Worm (Caenorhabditis elegans): ENCODE data around the gene ndus-8.

ndus-8 gene

ce11 chrIII:7184022-7184421 lies 50.0 kb downstream of the ndus-8 start, which contains the start of gene yju-2 (continued):
- no peak for TF ChIP-seq rcor-1 (GFP tag; IDR thresholded peaks at IDR 0.05)
- no peak for TF ChIP-seq F22D6.2 (tag; optimal IDR thresholded peaks at IDR 0.05)
- TF ChIP-seq C06A6.2 (GFP tag; conservative IDR thresholded peaks at IDR 0.05): no peak
- TF ChIP-seq let-607 (tag; optimal IDR thresholded peaks at IDR 0.05): no peak
- TF ChIP-seq madf-8 (GFP tag; conservative IDR thresholded peaks at IDR 0.05): no peak
- no peak for TF ChIP-seq T07F8.4 (tag; optimal IDR thresholded peaks at IDR 0.05)
- no peak for TF ChIP-seq ceh-27 (GFP tag; optimal IDR thresholded peaks at IDR 0.05)
- TF ChIP-seq attf-3 (GFP tag; conservative IDR thresholded peaks at IDR 0.05): no peak
- TF ChIP-seq C17E4.6 (GFP tag; IDR thresholded peaks at IDR 0.05): no peak
- TF ChIP-seq chd-7 (tag; optimal IDR thresholded peaks at IDR 0.05): no peak
- no peak for TF ChIP-seq F57C9.4 (tag; optimal IDR thresholded peaks at IDR 0.05)
- no peak for TF ChIP-seq hsf-1 (GFP tag; IDR thresholded peaks at IDR 0.05)
- TF ChIP-seq tbp1 (GFP tag; optimal IDR thresholded peaks at IDR 0.05): peak; percentile 11
- TF ChIP-seq ztf-26 (tag; optimal IDR thresholded peaks at IDR 0.05): no peak
- no peak for TF ChIP-seq nhr-120 (GFP tag; IDR thresholded peaks at IDR 0.05)
- TF ChIP-seq ceh-79 (tag; optimal IDR thresholded peaks at IDR 0.05): no peak
- TF ChIP-seq gei-17 (GFP tag; optimal IDR thresholded peaks at IDR 0.05): no peak
- no peak for TF ChIP-seq pbrm-1 (GFP tag; IDR thresholded peaks at IDR 0.05)
- TF ChIP-seq ztf-25 (GFP tag; IDR thresholded peaks at IDR 0.05): no peak
- no peak for TF ChIP-seq bed-1 (GFP tag; IDR thresholded peaks at IDR 0.05)
- TF ChIP-seq ekl-4 (GFP tag; IDR thresholded peaks at IDR 0.05): no peak
- TF ChIP-seq snpc-4 (GFP tag; optimal IDR thresholded peaks at IDR 0.05): peak; percentile 31
- TF ChIP-seq snpc-4 (tag; optimal IDR thresholded peaks at IDR 0.05): peak in 2 of 4 experiments; percentile 38 to 41
- no peak for TF ChIP-seq ZK185.1 (tag; optimal IDR thresholded peaks at IDR 0.05; ENCODE audit: poor library complexity, severe bottlenecking)
- TF ChIP-seq repo-1 (tag; optimal IDR thresholded peaks at IDR 0.05): peak; percentile 18
- no peak for TF ChIP-seq Y67H2A.10 (GFP tag; conservative IDR thresholded peaks at IDR 0.05)
- no peak for TF ChIP-seq attf-6 (GFP tag; IDR thresholded peaks at IDR 0.05)
- TF ChIP-seq egrh-3 (GFP tag; IDR thresholded peaks at IDR 0.05): no peak
- TF ChIP-seq ceh-91 (GFP tag; IDR thresholded peaks at IDR 0.05): no peak
- no peak for TF ChIP-seq hrde-1 (tag; optimal IDR thresholded peaks at IDR 0.05; ENCODE audit: borderline replicate concordance)
- TF ChIP-seq ceh-58 (GFP tag; IDR thresholded peaks at IDR 0.05): no peak
- TF ChIP-seq let-526 (GFP tag; IDR thresholded peaks at IDR 0.05): no peak
- no peak for TF ChIP-seq bed-2 (GFP tag; IDR thresholded peaks at IDR 0.05)
- TF ChIP-seq rec-8 (tag; optimal IDR thresholded peaks at IDR 0.05): no peak
- TF ChIP-seq dpl-1 (GFP tag; optimal IDR thresholded peaks at IDR 0.05): no peak
- no peak for TF ChIP-seq rpc-1 (optimal IDR thresholded peaks at IDR 0.05)
- no peak for TF ChIP-seq rpc-1 (tag; optimal IDR thresholded peaks at IDR 0.05)
- peak; percentile 48 for TF ChIP-seq F49E8.2 (tag; optimal IDR thresholded peaks at IDR 0.05; ENCODE audit: insufficient read depth)
- no peak for TF ChIP-seq nhr-90 (tag; optimal IDR thresholded peaks at IDR 0.05)
- no peak for TF ChIP-seq ztf-3 (GFP tag; optimal IDR thresholded peaks at IDR 0.05)
- TF ChIP-seq lsy-27 (tag; optimal IDR thresholded peaks at IDR 0.05; ENCODE audit: borderline replicate concordance, insufficient read depth): no peak
- no peak for TF ChIP-seq pha-4 (tag; optimal IDR thresholded peaks at IDR 0.05)
- peak; percentile 2 for TF ChIP-seq ztf-18 (tag; optimal IDR thresholded peaks at IDR 0.05)
- TF ChIP-seq madf-10 (tag; optimal IDR thresholded peaks at IDR 0.05): peak; percentile 3

All from whole organism, young adult.